Fruit fly (Drosophila melanogaster) whole organism, embryonic: ENCODE results near the gene CG43208.

Source experiments
- Adf1 ChIP-seq: fragments of 200-800 bp; sonication (Bioruptor generic); IDR thresholded peaks from 2 replicates; pipeline ENCODE4 v1.3.6; 2022; ENCODE audit warnings: missing biosample characterization, missing genetic modification characterization
- CG10147 ChIP-seq: fragments of 200-800 bp; sonication (Bioruptor generic); optimal IDR thresholded peaks from 2 replicates; lab custom pipeline; 2019; ENCODE audit warnings: missing biosample characterization, mild to moderate bottlenecking, missing genetic modification characterization, moderate library complexity
- CG12104 ChIP-seq: fragments of 200-800 bp; sonication (Bioruptor generic); optimal IDR thresholded peaks from 3 replicates; lab custom pipeline; 2016; ENCODE audit warnings: missing biosample characterization, missing genetic modification characterization
- CG12744 ChIP-seq: fragments of 200-800 bp; sonication (Bioruptor generic); optimal IDR thresholded peaks from 2 replicates; lab custom pipeline; 2016; ENCODE audit warnings: missing biosample characterization, missing genetic modification characterization
- CG14014 ChIP-seq: fragments of 200-800 bp; sonication (Bioruptor generic); IDR thresholded peaks from 2 replicates; pipeline ENCODE4 v1.3.6; 2022; ENCODE audit warnings: missing biosample characterization, missing genetic modification characterization
- CG1647 ChIP-seq: fragments of 200-800 bp; sonication (Bioruptor generic); optimal IDR thresholded peaks from 3 replicates; lab custom pipeline; 2016; ENCODE audit warnings: missing biosample characterization, missing genetic modification characterization
- CG17328 ChIP-seq: fragments of 200-800 bp; sonication (Bioruptor generic); IDR thresholded peaks from 2 replicates; pipeline ENCODE4 v1.3.6; 2022; ENCODE audit warnings: missing biosample characterization, missing genetic modification characterization
- CG17568 ChIP-seq: fragments of 200-800 bp; sonication (Bioruptor generic); optimal IDR thresholded peaks from 2 replicates; lab custom pipeline; 2018; ENCODE audit warnings: missing biosample characterization, mild to moderate bottlenecking, missing genetic modification characterization, moderate library complexity
- CG18619 ChIP-seq: fragments of 200-800 bp; sonication (Bioruptor generic); optimal IDR thresholded peaks from 3 replicates; lab custom pipeline; 2017; ENCODE audit warnings: missing biosample characterization, mild to moderate bottlenecking, missing genetic modification characterization
- CG3065 ChIP-seq: fragments of 200-800 bp; sonication (Bioruptor generic); optimal IDR thresholded peaks from 2 replicates; lab custom pipeline; 2016; ENCODE audit warnings: missing biosample characterization, missing genetic modification characterization
- CG32767 ChIP-seq: fragments of 200-800 bp; sonication (Bioruptor generic); IDR thresholded peaks from 2 replicates; pipeline ENCODE4 v1.3.6; 2022; ENCODE audit warnings: missing biosample characterization, missing genetic modification characterization
- CG33213 ChIP-seq: fragments of 200-800 bp; sonication (Bioruptor generic); optimal IDR thresholded peaks from 3 replicates; lab custom pipeline; 2016; ENCODE audit warnings: missing biosample characterization, missing genetic modification characterization
- CG33557 ChIP-seq: fragments of 200-800 bp; sonication (Bioruptor generic); optimal IDR thresholded peaks from 2 replicates; lab custom pipeline; 2019; ENCODE audit warnings: missing biosample characterization, mild to moderate bottlenecking, missing genetic modification characterization, moderate library complexity
- CG4617 ChIP-seq: fragments of 200-800 bp; sonication (Bioruptor generic); optimal IDR thresholded peaks from 3 replicates; lab custom pipeline; 2016; ENCODE audit warnings: missing biosample characterization, missing genetic modification characterization, borderline replicate concordance
- CG4854 ChIP-seq: fragments of 200-800 bp; sonication (Bioruptor generic); optimal IDR thresholded peaks from 2 replicates; lab custom pipeline; 2016; ENCODE audit warnings: missing biosample characterization, missing genetic modification characterization, inconsistent platforms
- CG8281 ChIP-seq: fragments of 200-800 bp; sonication (Bioruptor generic); optimal IDR thresholded peaks from 2 replicates; lab custom pipeline; 2018; ENCODE audit warnings: missing biosample characterization, mild to moderate bottlenecking, missing genetic modification characterization, moderate library complexity
- CG8359 ChIP-seq: fragments of 200-800 bp; sonication (Bioruptor generic); optimal IDR thresholded peaks from 2 replicates; lab custom pipeline; 2017; ENCODE audit warnings: missing biosample characterization, mild to moderate bottlenecking, missing genetic modification characterization, borderline replicate concordance
- CG8388 ChIP-seq: fragments of 200-800 bp; sonication (Bioruptor generic); optimal IDR thresholded peaks from 2 replicates; lab custom pipeline; 2019; ENCODE audit warnings: missing biosample characterization, mild to moderate bottlenecking, missing genetic modification characterization, moderate library complexity
- CG8944 ChIP-seq: fragments of 200-800 bp; sonication (Bioruptor generic); optimal IDR thresholded peaks from 3 replicates; lab custom pipeline; 2016; ENCODE audit warnings: missing biosample characterization, missing genetic modification characterization
- CG9817 ChIP-seq: fragments of 200-800 bp; sonication (Bioruptor generic); optimal IDR thresholded peaks from 2 replicates; lab custom pipeline; 2018; ENCODE audit warnings: missing biosample characterization, mild to moderate bottlenecking, missing genetic modification characterization, moderate library complexity
- Dip2 ChIP-seq: fragments of 200-800 bp; sonication (Bioruptor generic); IDR thresholded peaks from 2 replicates; pipeline ENCODE4 v1.3.6; 2022; ENCODE audit warnings: missing biosample characterization, missing genetic modification characterization
- Eip74EF ChIP-seq, 2 experiments: fragments of 200-800 bp in 1 of 2; fragments of >200 bp in 1 of 2; sonication (Bioruptor generic) in 1 of 2; optimal IDR thresholded peaks; 2 replicates each; lab custom pipeline; 2017 to 2019; ENCODE audit warnings: missing biosample characterization in 2 of 2, missing genetic modification characterization in 2 of 2, mild to moderate bottlenecking in 1 of 2, moderate library complexity in 1 of 2
- Hmr ChIP-seq: fragments of 200-800 bp; sonication (Bioruptor generic); optimal IDR thresholded peaks from 3 replicates; lab custom pipeline; 2017; ENCODE audit warnings: mild to moderate bottlenecking, missing biosample characterization, missing genetic modification reagents, missing genetic modification characterization
- Hr51 ChIP-seq, 2 experiments: fragments of 200-800 bp; sonication (Bioruptor generic); optimal IDR thresholded peaks; 2 replicates in 1 of 2; 3 replicates in 1 of 2; lab custom pipeline; 2016 to 2018; ENCODE audit warnings: missing biosample characterization in 2 of 2, missing genetic modification characterization in 2 of 2, mild to moderate bottlenecking in 1 of 2, moderate library complexity in 1 of 2
- Jarid2 ChIP-seq: fragments of 200-800 bp; sonication (Bioruptor generic); optimal IDR thresholded peaks from 3 replicates; lab custom pipeline; 2017; ENCODE audit warnings: mild to moderate bottlenecking, missing biosample characterization, missing genetic modification reagents, missing genetic modification characterization
- MBD-R2 ChIP-seq: fragments of 200-800 bp; sonication (Bioruptor generic); IDR thresholded peaks from 2 replicates; pipeline ENCODE4 v1.3.6; 2022; ENCODE audit warnings: missing biosample characterization, missing genetic modification characterization
- Med ChIP-seq: fragments of 200-800 bp; sonication (Bioruptor generic); peaks from one replicate; lab custom pipeline; 2016; ENCODE audit warnings: missing biosample characterization, missing genetic modification characterization, mild to moderate bottlenecking, inconsistent platforms, moderate library complexity
- Meics ChIP-seq: fragments of 200-800 bp; sonication (Bioruptor generic); optimal IDR thresholded peaks from 2 replicates; lab custom pipeline; 2017; ENCODE audit warnings: missing biosample characterization, mild to moderate bottlenecking, missing genetic modification characterization
- NC2β ChIP-seq: fragments of 200-800 bp; sonication (Bioruptor generic); optimal IDR thresholded peaks from 2 replicates; lab custom pipeline; 2016; ENCODE audit warnings: missing biosample characterization, missing genetic modification characterization
- Neu2 ChIP-seq: fragments of 200-800 bp; sonication (Bioruptor generic); optimal IDR thresholded peaks from 3 replicates; lab custom pipeline; 2016; ENCODE audit warnings: missing biosample characterization, missing genetic modification characterization, borderline replicate concordance
- NfI ChIP-seq: fragments of 200-800 bp; sonication (Bioruptor generic); optimal IDR thresholded peaks from 3 replicates; lab custom pipeline; 2018; ENCODE audit warnings: missing biosample characterization, mild to moderate bottlenecking, missing genetic modification characterization, moderate library complexity
- Ravus ChIP-seq: fragments of 200-800 bp; sonication (Bioruptor generic); IDR thresholded peaks from 2 replicates; pipeline ENCODE4 v1.3.6; 2022; ENCODE audit warnings: missing biosample characterization, missing genetic modification characterization
- ab ChIP-seq: fragments of 200-800 bp; sonication (Bioruptor generic); optimal IDR thresholded peaks from 2 replicates; lab custom pipeline; 2016; ENCODE audit warnings: missing biosample characterization, missing genetic modification characterization
- crc ChIP-seq: fragments of 200-800 bp; sonication (Bioruptor generic); optimal IDR thresholded peaks from 2 replicates; lab custom pipeline; 2016; ENCODE audit warnings: missing biosample characterization, missing genetic modification characterization
- dimm ChIP-seq: fragments of 200-800 bp; sonication (Bioruptor generic); IDR thresholded peaks from 2 replicates; pipeline ENCODE4 v1.3.6; 2022; ENCODE audit warnings: missing biosample characterization, missing genetic modification characterization
- dm ChIP-seq: fragments of 200-800 bp; sonication (Bioruptor generic); optimal IDR thresholded peaks from 3 replicates; lab custom pipeline; 2016; ENCODE audit warnings: missing biosample characterization, missing genetic modification characterization
- dmrt11E ChIP-seq: fragments of 200-800 bp; sonication (Bioruptor generic); optimal IDR thresholded peaks from 3 replicates; lab custom pipeline; 2018; ENCODE audit warnings: missing biosample characterization, mild to moderate bottlenecking, missing genetic modification characterization, moderate library complexity
- dysf ChIP-seq: fragments of 200-800 bp; sonication (Bioruptor generic); IDR thresholded peaks from 3 replicates; pipeline ENCODE4 v1.3.6; 2022; ENCODE audit warnings: missing biosample characterization, missing genetic modification characterization
- gce ChIP-seq: fragments of 200-800 bp; sonication (Bioruptor generic); IDR thresholded peaks from 3 replicates; pipeline ENCODE4 v1.3.6; 2022; ENCODE audit warnings: missing biosample characterization, missing genetic modification characterization
- hbn ChIP-seq: fragments of 200-800 bp; sonication (Bioruptor generic); IDR thresholded peaks from 2 replicates; pipeline ENCODE4 v1.3.6; 2022; ENCODE audit warnings: missing biosample characterization, missing genetic modification characterization; ENCODE audit not compliant: partially characterized antibody
- ind ChIP-seq: fragments of 200-800 bp; sonication (Bioruptor generic); optimal IDR thresholded peaks from 3 replicates; lab custom pipeline; 2016; ENCODE audit warnings: missing biosample characterization, missing genetic modification characterization
- knrl ChIP-seq: fragments of 200-800 bp; sonication (Bioruptor generic); IDR thresholded peaks from 3 replicates; pipeline ENCODE4 v1.3.6; 2022; ENCODE audit warnings: missing biosample characterization, missing genetic modification characterization; ENCODE audit not compliant: partially characterized antibody
- mirr ChIP-seq: fragments of 200-800 bp; sonication (Bioruptor generic); optimal IDR thresholded peaks from 3 replicates; lab custom pipeline; 2018; ENCODE audit warnings: missing biosample characterization, mild to moderate bottlenecking, missing genetic modification characterization
- onecut ChIP-seq: fragments of 200-800 bp; sonication (Bioruptor generic); IDR thresholded peaks from 2 replicates; pipeline ENCODE4 v1.3.6; 2022; ENCODE audit warnings: missing biosample characterization, missing genetic modification characterization
- pita ChIP-seq: fragments of 200-800 bp; sonication (Bioruptor generic); optimal IDR thresholded peaks from 2 replicates; lab custom pipeline; 2017; ENCODE audit warnings: missing biosample characterization, mild to moderate bottlenecking, missing genetic modification characterization
- prd ChIP-seq, 3 experiments: fragments of >200 bp in 2 of 3; fragments of 200-800 bp in 1 of 3; sonication (Bioruptor generic) in 1 of 3; optimal IDR thresholded peaks in 2 of 3; IDR thresholded peaks in 1 of 3; 2 replicates in 2 of 3; 3 replicates in 1 of 3; pipeline versions ENCODE4 v1.3.6 to Lab custom; 2017 to 2022; ENCODE audit warnings: missing biosample characterization in 1 of 3, missing genetic modification characterization in 1 of 3
- run ChIP-seq: fragments of 200-800 bp; sonication (Bioruptor generic); optimal IDR thresholded peaks from 3 replicates; lab custom pipeline; 2018; ENCODE audit warnings: missing biosample characterization, mild to moderate bottlenecking, missing genetic modification characterization
- sd ChIP-seq: fragments of 200-800 bp; sonication (Bioruptor generic); optimal IDR thresholded peaks from 3 replicates; lab custom pipeline; 2018; ENCODE audit warnings: missing biosample characterization, mild to moderate bottlenecking, missing genetic modification characterization, moderate library complexity
- slp2 ChIP-seq: fragments of 200-800 bp; sonication (Bioruptor generic); optimal IDR thresholded peaks from 2 replicates; lab custom pipeline; 2016; ENCODE audit warnings: missing biosample characterization, missing genetic modification characterization

Gene CG43208

DNA sequence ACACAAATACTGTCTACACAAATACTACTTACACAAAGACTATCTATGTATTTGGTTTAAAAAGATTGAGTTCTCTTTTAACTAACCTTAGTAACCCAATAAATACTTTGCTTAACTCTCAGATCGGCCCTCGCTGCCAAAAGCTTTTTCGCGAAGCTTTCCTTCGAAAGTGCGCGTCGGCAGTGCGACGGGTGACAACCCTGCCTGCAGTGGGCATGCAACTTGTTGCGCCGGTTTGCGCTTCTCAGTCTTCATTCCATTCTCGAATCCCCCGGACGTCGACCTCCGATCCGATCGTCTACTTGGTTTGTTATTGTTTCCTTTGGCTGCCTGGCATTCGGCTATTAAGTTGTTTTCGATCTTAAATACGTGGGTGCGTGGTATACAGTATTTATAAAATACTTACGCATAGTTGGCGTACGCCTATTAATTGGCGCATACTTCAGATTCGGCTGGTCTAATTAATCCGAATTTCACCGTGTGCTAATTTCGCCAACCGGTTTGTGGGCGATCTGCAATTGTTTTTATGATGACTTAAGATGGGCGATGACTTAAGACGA is 43.0 kb upstream of the CG43208 start, which contains the start of gene CG11686 (continued):
- TF ChIP-seq prd (optimal IDR thresholded peaks at IDR 0.05; lab: Kevin White, UChicago) (no peak), prd (GFP tag; IDR thresholded peaks at IDR 0.05; lab: Robert Waterston, UW) (0 out of 3 replicates have a peak, but pooled peaks have one; percentile 13), CG8944 (no peak), dm (GFP tag; lab: Kevin White, UChicago) (no peak), ab (GFP tag; lab: Kevin White, UChicago) (no peak), Jarid2 (peak; percentile 70), CG33557 (GFP tag; lab: Kevin White, UChicago) (no peak), Eip74EF (GFP tag; optimal IDR thresholded peaks at IDR 0.05; lab: Kevin White, UChicago) (no peak), sd (tag; lab: Kevin White, UChicago) (peak; percentile 52), Neu2 (no peak), NfI (peak; percentile 2), dimm (GFP tag; lab: Robert Waterston, UW) (no peak), mirr (GFP tag; lab: Kevin White, UChicago) (no peak), CG12104 (GFP tag; lab: Kevin White, UChicago) (no peak), CG9817 (no peak), CG4854 (GFP tag; lab: Kevin White, UChicago) (no peak), run (no peak), dysf (no peak; the same call in 2 of the 3 replicates), CG8281 (no peak), crc (GFP tag; lab: Kevin White, UChicago) (no peak), Ravus (GFP tag; lab: Robert Waterston, UW) (no peak), CG10147 (peak; percentile 1), Adf1 (peak; percentile 11; the same call in 1 of the 2 replicates), ind (GFP tag; lab: Kevin White, UChicago) (no peak), Dip2 (no peak), slp2 (GFP tag; lab: Kevin White, UChicago) (peak; percentile 15), dmrt11E (no peak), CG17568 (GFP tag; lab: Kevin White, UChicago) (no peak), gce (GFP tag; lab: Robert Waterston, UW) (no peak), hbn (GFP tag; lab: Robert Waterston, UW) (no peak), CG3065 (GFP tag; lab: Kevin White, UChicago) (no peak), knrl (no peak; the same call in 2 of the 3 replicates), CG1647 (GFP tag; lab: Kevin White, UChicago) (no peak), CG18619 (no peak), Meics (GFP tag; lab: Kevin White, UChicago) (peak; percentile 39), pita (no peak), CG33213 (GFP tag; lab: Kevin White, UChicago) (no peak), MBD-R2 (GFP tag; lab: Robert Waterston, UW) (peak; percentile 42; the same call in 1 of the 2 replicates), CG4617 (no peak), CG17328 (GFP tag; lab: Robert Waterston, UW) (peak; percentile 38; the same call in 1 of the 2 replicates), Hr51 (GFP tag; optimal IDR thresholded peaks at IDR 0.05; lab: Kevin White, UChicago) (peak in 1 of 2 experiments; percentile 6), CG14014 (GFP tag; lab: Robert Waterston, UW) (no peak), onecut (GFP tag; lab: Robert Waterston, UW) (0 out of 2 replicates have a peak, but pooled peaks have one; percentile 5), CG32767 (no peak), CG8359 (GFP tag; lab: Kevin White, UChicago) (no peak), Med (GFP tag; lab: Kevin White, UChicago) (peak; percentile 89), Hmr (no peak), CG8388 (no peak), NC2β (GFP tag; lab: Kevin White, UChicago) (no peak), CG12744 (no peak)
